Worm (Caenorhabditis elegans): ENCODE results near the gene C33C12.4.

DNA sequence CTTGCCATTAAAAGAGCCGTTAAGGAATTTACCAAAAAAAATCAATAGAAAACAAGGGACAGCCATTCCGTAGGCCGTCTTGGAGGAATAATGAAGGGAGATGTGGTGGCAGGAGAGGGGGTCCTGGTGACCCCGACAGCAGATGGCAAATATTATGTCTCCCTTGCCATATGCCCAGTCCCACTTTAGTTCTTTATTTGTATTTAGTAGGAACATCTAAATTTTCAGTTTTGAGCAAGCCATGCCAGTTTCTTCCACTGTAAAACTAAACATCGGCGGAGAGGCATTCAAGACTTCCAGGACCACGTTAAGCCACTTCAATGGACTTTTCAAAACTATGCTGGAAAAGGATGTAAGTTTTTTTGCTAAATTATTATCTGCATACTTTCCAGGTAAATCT lies 29.0 kb downstream of the C33C12.4 start, which contains the start of gene C40A11.4:
- TF ChIP-seq nhr-77 (tag; optimal IDR thresholded peaks at IDR 0.05) (no peak), lin-13 (GFP tag; optimal IDR thresholded peaks at IDR 0.05) (no peak), nhr-237 (tag; optimal IDR thresholded peaks at IDR 0.05) (no peak), ztf-11 (tag; optimal IDR thresholded peaks at IDR 0.05) (no peak)
